Fruit fly (Drosophila melanogaster): ENCODE data around the gene CG5866.

The CG5866 gene

DNA sequence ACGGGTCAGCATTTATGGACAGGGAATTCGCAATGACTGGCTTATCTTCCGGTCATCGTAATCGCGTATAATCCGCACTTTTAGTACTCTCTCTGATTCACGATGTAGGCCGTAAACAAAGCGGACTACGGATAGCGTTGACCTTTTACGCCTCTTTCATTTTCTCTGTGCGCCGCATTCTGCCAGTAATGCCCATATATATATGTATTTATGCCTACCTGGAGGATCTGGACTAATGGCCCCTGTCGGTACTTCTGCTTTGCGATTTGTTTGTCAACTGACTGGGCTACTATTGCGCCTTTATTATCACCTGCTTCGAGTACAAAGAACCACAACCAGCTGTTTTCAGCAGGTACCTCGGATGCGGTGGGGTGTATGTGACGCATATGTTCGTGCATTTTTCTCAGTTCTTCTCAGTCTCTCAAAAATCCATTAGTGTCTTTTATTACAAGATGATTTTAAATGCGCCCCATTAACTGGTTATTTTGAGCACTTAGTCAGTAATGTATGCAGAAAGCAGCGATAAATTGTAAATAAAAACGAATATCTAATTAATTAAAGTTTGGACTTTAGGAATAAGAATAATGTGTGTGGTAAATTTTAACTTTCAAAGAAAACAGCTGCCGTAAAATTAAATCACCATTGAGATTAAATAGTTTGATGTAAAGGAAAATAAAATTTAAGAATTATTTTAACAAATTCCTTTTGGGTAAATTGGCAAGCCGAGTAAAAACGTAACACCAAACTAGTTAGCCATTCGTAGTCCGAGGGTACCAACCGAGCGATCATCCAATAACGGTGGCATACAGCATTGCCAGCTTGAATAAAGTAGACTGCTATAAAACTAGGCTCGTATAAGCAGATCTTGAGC lies 21.0 kb upstream of the CG5866 start, which contains the start of gene CREG:
Gene CREG (minus strand): TSS at position 323 of the 871 bp plus-strand sequence.
- TF ChIP-seq Sp1 (GFP tag; optimal IDR thresholded peaks at IDR 0.05): peak; percentile 34
- no peak for TF ChIP-seq GATAd (GFP tag; optimal IDR thresholded peaks at IDR 0.05)
- TF ChIP-seq lola (GFP tag; optimal IDR thresholded peaks at IDR 0.05): no peak
- TF ChIP-seq CrebA (GFP tag; optimal IDR thresholded peaks at IDR 0.05; ENCODE audit: borderline replicate concordance): no peak
- TF ChIP-seq h (GFP tag; optimal IDR thresholded peaks at IDR 0.05): no peak
- peak; percentile 43 for TF ChIP-seq psq (GFP tag; optimal IDR thresholded peaks at IDR 0.05)
- peak; percentile 5 for TF ChIP-seq br (GFP tag; optimal IDR thresholded peaks at IDR 0.05)
- peak; percentile 32 for TF ChIP-seq ey (GFP tag; optimal IDR thresholded peaks at IDR 0.05)
- TF ChIP-seq pan (optimal IDR thresholded peaks at IDR 0.05): peak; percentile 79
- TF ChIP-seq Dfd (GFP tag; optimal IDR thresholded peaks at IDR 0.05): peak; percentile 0
- no peak for TF ChIP-seq Rel (GFP tag; optimal IDR thresholded peaks at IDR 0.05)
- peak; percentile 34 for TF ChIP-seq Rel (tag; optimal IDR thresholded peaks at IDR 0.05)
- TF ChIP-seq Mio (GFP tag; optimal IDR thresholded peaks at IDR 0.05): no peak
- no peak for TF ChIP-seq CG9705 (GFP tag; optimal IDR thresholded peaks at IDR 0.05)
- TF ChIP-seq dsf (GFP tag; optimal IDR thresholded peaks at IDR 0.05; ENCODE audit: borderline replicate concordance): no peak
- TF ChIP-seq rgr (GFP tag; optimal IDR thresholded peaks at IDR 0.05): peak; percentile 32
- no peak for TF ChIP-seq brk (GFP tag; optimal IDR thresholded peaks at IDR 0.05)
- peak; percentile 4 for TF ChIP-seq OdsH (GFP tag; optimal IDR thresholded peaks at IDR 0.05)
- TF ChIP-seq dmrt93B (GFP tag; optimal IDR thresholded peaks at IDR 0.05): peak; percentile 37
- TF ChIP-seq HLH106 (tag; optimal IDR thresholded peaks at IDR 0.05): peak; percentile 15
- peak; percentile 19 for TF ChIP-seq tai (GFP tag; optimal IDR thresholded peaks at IDR 0.05)
- no peak for TF ChIP-seq sage (GFP tag; optimal IDR thresholded peaks at IDR 0.05)
- peak in 1 of 2 experiments; percentile 48 for TF ChIP-seq foxo (GFP tag; optimal IDR thresholded peaks at IDR 0.05)
- peak; percentile 66 for TF ChIP-seq Hr83 (GFP tag; optimal IDR thresholded peaks at IDR 0.05; ENCODE audit: poor library complexity, severe bottlenecking)
- no peak for TF ChIP-seq CG32264 (GFP tag; optimal IDR thresholded peaks at IDR 0.05)
- TF ChIP-seq woc (GFP tag; optimal IDR thresholded peaks at IDR 0.05): peak; percentile 70
- TF ChIP-seq Hnf4 (GFP tag; optimal IDR thresholded peaks at IDR 0.05): no peak
- no peak for TF ChIP-seq Dif (GFP tag; optimal IDR thresholded peaks at IDR 0.05; ENCODE audit: partially characterized antibody)
- TF ChIP-seq Abd-B (GFP tag; optimal IDR thresholded peaks at IDR 0.05): no peak
- TF ChIP-seq fru (GFP tag; optimal IDR thresholded peaks at IDR 0.05): peak; percentile 39
- peak; percentile 42 for TF ChIP-seq Jra (GFP tag; optimal IDR thresholded peaks at IDR 0.05)
- TF ChIP-seq N (GFP tag; optimal IDR thresholded peaks at IDR 0.05): no peak

DNA sequence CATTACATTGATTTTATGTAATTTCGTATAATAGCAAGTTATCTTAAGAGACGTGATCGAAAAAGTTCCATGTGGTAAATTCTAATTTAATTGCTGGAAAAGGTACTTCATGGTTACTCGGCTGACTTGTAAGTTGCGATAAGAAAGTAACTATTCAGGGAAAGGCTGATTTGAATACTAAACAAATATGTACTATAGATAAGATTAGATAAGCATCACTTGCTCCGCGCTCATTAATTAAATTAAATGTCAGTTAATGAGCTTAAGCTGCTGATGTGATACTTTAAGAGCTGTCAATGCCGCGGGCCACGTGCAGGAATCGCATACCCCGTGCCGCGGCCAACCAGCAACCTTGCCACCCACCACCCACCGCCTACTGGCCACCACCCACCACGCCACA lies 15.4 kb upstream of the CG5866 start:
- no peak for TF ChIP-seq woc (GFP tag; optimal IDR thresholded peaks at IDR 0.05)
- TF ChIP-seq GATAd (GFP tag; optimal IDR thresholded peaks at IDR 0.05): no peak
- TF ChIP-seq fru (GFP tag; optimal IDR thresholded peaks at IDR 0.05): no peak
- TF ChIP-seq Mio (GFP tag; optimal IDR thresholded peaks at IDR 0.05): no peak
- no peak for TF ChIP-seq dl (GFP tag; optimal IDR thresholded peaks at IDR 0.05; ENCODE audit: insufficient read depth in 1 of 2, partially characterized antibody in 2 of 2)
- no peak for TF ChIP-seq dsf (GFP tag; optimal IDR thresholded peaks at IDR 0.05; ENCODE audit: borderline replicate concordance)
- no peak for TF ChIP-seq foxo (GFP tag; optimal IDR thresholded peaks at IDR 0.05)
- TF ChIP-seq N (GFP tag; optimal IDR thresholded peaks at IDR 0.05): no peak
- TF ChIP-seq CG9705 (GFP tag; optimal IDR thresholded peaks at IDR 0.05): no peak

dm6 chr3R:17400675-17401118 lies 14.8 kb upstream of the CG5866 start:
- TF ChIP-seq foxo (GFP tag; optimal IDR thresholded peaks at IDR 0.05) (peak in 1 of 2 experiments; percentile 73), br (GFP tag; optimal IDR thresholded peaks at IDR 0.05) (peak; percentile 54), ey (GFP tag; optimal IDR thresholded peaks at IDR 0.05) (peak; percentile 46), usp (GFP tag; optimal IDR thresholded peaks at IDR 0.05) (no peak), jim (GFP tag; optimal IDR thresholded peaks at IDR 0.05) (no peak), pan (optimal IDR thresholded peaks at IDR 0.05) (no peak), dl (GFP tag; optimal IDR thresholded peaks at IDR 0.05; ENCODE audit: insufficient read depth in 1 of 2, partially characterized antibody in 2 of 2) (no peak), sage (GFP tag; optimal IDR thresholded peaks at IDR 0.05) (no peak), woc (GFP tag; optimal IDR thresholded peaks at IDR 0.05) (peak; percentile 32), Hnf4 (GFP tag; optimal IDR thresholded peaks at IDR 0.05) (peak; percentile 29), Jra (GFP tag; optimal IDR thresholded peaks at IDR 0.05) (no peak), rgr (GFP tag; optimal IDR thresholded peaks at IDR 0.05) (peak; percentile 42), Sp1 (GFP tag; optimal IDR thresholded peaks at IDR 0.05) (peak; percentile 58), Hr83 (GFP tag; optimal IDR thresholded peaks at IDR 0.05; ENCODE audit: poor library complexity, severe bottlenecking) (no peak), CG32264 (GFP tag; optimal IDR thresholded peaks at IDR 0.05) (peak; percentile 43), dsf (GFP tag; optimal IDR thresholded peaks at IDR 0.05; ENCODE audit: borderline replicate concordance) (no peak), dmrt93B (GFP tag; optimal IDR thresholded peaks at IDR 0.05) (peak; percentile 29), CG9705 (GFP tag; optimal IDR thresholded peaks at IDR 0.05) (peak; percentile 43), OdsH (GFP tag; optimal IDR thresholded peaks at IDR 0.05) (peak; percentile 56), h (GFP tag; optimal IDR thresholded peaks at IDR 0.05) (peak; percentile 76), Hr78 (GFP tag; optimal IDR thresholded peaks at IDR 0.05) (no peak), Abd-B (GFP tag; optimal IDR thresholded peaks at IDR 0.05) (no peak), CrebA (GFP tag; optimal IDR thresholded peaks at IDR 0.05; ENCODE audit: borderline replicate concordance) (no peak), HLH106 (tag; optimal IDR thresholded peaks at IDR 0.05) (peak; percentile 71), fru (GFP tag; optimal IDR thresholded peaks at IDR 0.05) (peak; percentile 63), lola (GFP tag; optimal IDR thresholded peaks at IDR 0.05) (no peak), Dif (GFP tag; optimal IDR thresholded peaks at IDR 0.05; ENCODE audit: partially characterized antibody) (no peak), N (GFP tag; optimal IDR thresholded peaks at IDR 0.05) (no peak)

Data from whole organism, wandering third instar larva.